Worm (Caenorhabditis elegans) whole organism, L4/young adult: Measurements from ENCODE around the gene W06G6.10.

Experiments used
- dao-5 ChIP-seq: sonication (generic microtip); optimal IDR thresholded peaks from 2 replicates; lab custom pipeline; 2016; ENCODE audit warnings: missing genotype, missing genetic modification characterization, moderate library complexity, missing compliant biosample characterization
- him-1 ChIP-seq: sonication (generic microtip); optimal IDR thresholded peaks from 2 replicates; lab custom pipeline; 2016; ENCODE audit warnings: missing genotype, missing genetic modification reagents, missing genetic modification characterization, missing compliant biosample characterization

DNA sequence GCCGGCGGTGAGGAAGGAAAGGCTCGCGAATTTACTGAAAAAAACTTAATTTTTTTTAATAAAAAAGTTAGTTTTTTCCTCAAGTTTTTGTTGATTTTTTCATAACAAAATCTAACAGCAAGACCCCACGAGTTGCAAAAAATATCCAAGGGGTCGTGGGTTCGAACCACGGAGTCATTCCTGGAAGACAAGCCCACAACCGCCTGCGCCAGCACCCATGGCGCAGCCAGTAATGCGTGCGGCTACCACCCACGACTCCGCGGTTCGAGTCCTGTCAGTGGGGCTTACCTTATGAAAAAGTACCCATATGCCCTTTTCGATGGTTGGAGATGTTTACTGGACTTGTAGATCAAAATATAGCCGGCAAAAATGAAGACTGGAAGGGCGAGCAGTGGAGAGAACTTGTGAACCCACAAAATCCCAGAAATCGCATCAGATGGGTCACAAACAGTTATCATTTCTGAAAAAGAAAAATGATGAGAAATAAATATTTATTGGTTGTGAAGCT is 24.2 kb downstream of the W06G6.10 start, which contains the start of gene Y70C5A.2:
- TF ChIP-seq him-1 (tag; lab: Kevin White, UChicago) (no peak), dao-5 (tag; lab: Kevin White, UChicago) (no peak)
